Fruit fly (Drosophila melanogaster): ENCODE measurements around the gene CG34174.

CG34174 gene

DNA sequence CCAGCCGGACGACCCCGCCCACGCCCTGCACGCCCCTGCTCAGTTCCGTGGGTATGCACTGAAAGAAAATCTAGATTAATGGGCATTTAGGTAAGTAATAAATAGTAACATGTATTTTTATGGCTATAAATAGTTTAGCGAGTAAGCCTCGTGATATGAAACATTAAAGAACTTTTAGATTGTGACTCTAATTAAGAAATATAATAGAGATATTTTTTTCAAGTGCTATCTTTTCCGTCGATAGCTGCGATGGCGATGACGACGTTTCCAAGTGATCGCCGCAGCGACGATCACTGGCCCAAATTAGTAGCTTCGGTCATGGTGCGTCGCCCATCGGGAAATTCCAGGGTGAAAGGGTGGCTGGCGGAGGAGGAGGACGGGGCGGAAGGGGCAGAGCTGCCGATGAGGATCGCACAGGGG lies 33.9 kb upstream of the CG34174 start (continued):
- TF ChIP-seq CG4707 (GFP tag; optimal IDR thresholded peaks at IDR 0.05) = peak; percentile 82
- TF ChIP-seq CG6654 (GFP tag; optimal IDR thresholded peaks at IDR 0.05) = peak; percentile 82
- peak; percentile 79 for TF ChIP-seq chn (GFP tag; optimal IDR thresholded peaks at IDR 0.05)
- peak; percentile 77 for TF ChIP-seq CG8765 (GFP tag; IDR thresholded peaks at IDR 0.05)
- TF ChIP-seq CG14860 (GFP tag; IDR thresholded peaks at IDR 0.05; ENCODE audit: partially characterized antibody) = no peak
- TF ChIP-seq row (GFP tag; IDR thresholded peaks at IDR 0.05) = peak; percentile 87
- peak; percentile 57 for TF ChIP-seq Fer2 (tag; optimal IDR thresholded peaks at IDR 0.05)
- TF ChIP-seq ken (GFP tag; IDR thresholded peaks at IDR 0.05) = peak; percentile 91
- peak; percentile 93 for TF ChIP-seq CG11504 (tag; optimal IDR thresholded peaks at IDR 0.05)
- TF ChIP-seq B-H2 (GFP tag; optimal IDR thresholded peaks at IDR 0.05) = no peak
- peak; percentile 77 for TF ChIP-seq CG18764 (GFP tag; optimal IDR thresholded peaks at IDR 0.05)
- peak; percentile 76 for TF ChIP-seq zf30C (GFP tag; optimal IDR thresholded peaks at IDR 0.05)
- TF ChIP-seq onecut (GFP tag; IDR thresholded peaks at IDR 0.05) = peak; percentile 83
- peak; percentile 93 for TF ChIP-seq aop (GFP tag; IDR thresholded peaks at IDR 0.05)
- peak; percentile 93 for TF ChIP-seq zen (tag; optimal IDR thresholded peaks at IDR 0.05)
- peak; percentile 45 to 96 for TF ChIP-seq bsh (GFP tag; optimal IDR thresholded peaks at IDR 0.05)
- peak; percentile 87 for TF ChIP-seq CG6813 (GFP tag; optimal IDR thresholded peaks at IDR 0.05)
- TF ChIP-seq luna (GFP tag; optimal IDR thresholded peaks at IDR 0.05) = no peak
- TF ChIP-seq ranshi (GFP tag; IDR thresholded peaks at IDR 0.05) = peak; percentile 91
- peak; percentile 59; the same call in 1 of the 2 replicates for TF ChIP-seq MBD-R2 (GFP tag; IDR thresholded peaks at IDR 0.05)
- TF ChIP-seq CG8089 (GFP tag; optimal IDR thresholded peaks at IDR 0.05) = peak; percentile 70
- no peak for TF ChIP-seq tna (GFP tag; IDR thresholded peaks at IDR 0.05; ENCODE audit: partially characterized antibody)
- TF ChIP-seq CG3407 (GFP tag; optimal IDR thresholded peaks at IDR 0.05) = peak; percentile 84
- TF ChIP-seq grn (GFP tag; optimal IDR thresholded peaks at IDR 0.05) = peak; percentile 29
- TF ChIP-seq kni (GFP tag; optimal IDR thresholded peaks at IDR 0.05) = peak; percentile 65
- peak; percentile 76 for TF ChIP-seq CG6765 (GFP tag; optimal IDR thresholded peaks at IDR 0.05)
- TF ChIP-seq CkIIα-i1 (GFP tag; IDR thresholded peaks at IDR 0.05) = peak; percentile 62
- TF ChIP-seq hth (optimal IDR thresholded peaks at IDR 0.05) = no peak
- TF ChIP-seq p53 (GFP tag; optimal IDR thresholded peaks at IDR 0.05) = peak; percentile 22
- TF ChIP-seq Ravus (GFP tag; IDR thresholded peaks at IDR 0.05) = peak; percentile 58
- no peak for TF ChIP-seq pan (optimal IDR thresholded peaks at IDR 0.05)
- peak in 1 of 2 experiments; percentile 91 for TF ChIP-seq pan (GFP tag; optimal IDR thresholded peaks at IDR 0.05 in 1 of 2, IDR thresholded peaks at IDR 0.05 in 1 of 2)
- peak; percentile 44 for TF ChIP-seq CG12236 (GFP tag; optimal IDR thresholded peaks at IDR 0.05)
- peak; percentile 84 for TF ChIP-seq HmgZ (tag; optimal IDR thresholded peaks at IDR 0.05)
- TF ChIP-seq Dfd (GFP tag; optimal IDR thresholded peaks at IDR 0.05) = no peak
- no peak for TF ChIP-seq D (optimal IDR thresholded peaks at IDR 0.05)
- peak; percentile 92 for TF ChIP-seq D (GFP tag; optimal IDR thresholded peaks at IDR 0.05)
- peak; percentile 59; the same call in 2 of the 3 replicates for TF ChIP-seq CG11560 (tag; IDR thresholded peaks at IDR 0.05)
- peak in 1 of 2 experiments; percentile 31 for TF ChIP-seq tll (GFP tag; optimal IDR thresholded peaks at IDR 0.05)
- peak; percentile 75 for TF ChIP-seq gsb (GFP tag; IDR thresholded peaks at IDR 0.05)
- TF ChIP-seq zfh1 (GFP tag; IDR thresholded peaks at IDR 0.05) = peak; percentile 93
- peak; percentile 19 for TF ChIP-seq CG7745 (tag; optimal IDR thresholded peaks at IDR 0.05)
- peak in 1 of 3 experiments; percentile 93 for TF ChIP-seq lola (GFP tag; optimal IDR thresholded peaks at IDR 0.05)
- TF ChIP-seq CG17385 (GFP tag; optimal IDR thresholded peaks at IDR 0.05) = peak; percentile 86
- TF ChIP-seq CG11093 (GFP tag; IDR thresholded peaks at IDR 0.05) = peak; percentile 84
- peak; percentile 60 for TF ChIP-seq tx (GFP tag; optimal IDR thresholded peaks at IDR 0.05)
- TF ChIP-seq CG1647 (GFP tag; optimal IDR thresholded peaks at IDR 0.05) = peak; percentile 80
- peak; percentile 90 for TF ChIP-seq Xbp1 (GFP tag; optimal IDR thresholded peaks at IDR 0.05)
- peak; percentile 73 for TF ChIP-seq Deaf1 (tag; optimal IDR thresholded peaks at IDR 0.05)
- no peak for TF ChIP-seq cad (GFP tag; optimal IDR thresholded peaks at IDR 0.05)
- peak; percentile 75 for TF ChIP-seq al (GFP tag; IDR thresholded peaks at IDR 0.05)

All from whole organism, embryonic.